Fruit fly (Drosophila melanogaster): ENCODE measurements around the gene nullo.

nullo gene

DNA sequence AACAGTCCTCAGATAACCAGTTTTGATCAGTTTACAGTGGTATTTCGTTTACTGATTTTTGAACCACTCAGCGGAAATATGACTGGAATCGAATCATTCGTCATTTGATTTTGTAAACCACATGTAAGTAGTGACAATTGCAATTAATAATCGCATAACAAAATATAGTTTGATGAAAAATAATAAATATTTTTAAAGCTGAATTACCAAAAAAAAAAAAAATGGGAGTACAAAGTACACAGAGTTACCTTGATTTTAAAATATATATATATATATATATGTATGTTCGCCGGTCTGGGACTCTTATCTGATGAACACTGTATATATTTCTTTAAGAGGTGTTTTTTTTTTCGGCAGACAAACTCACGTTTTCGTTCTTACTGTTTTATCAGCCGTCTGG is 18.0 kb downstream of the nullo start (continued):
- TF ChIP-seq BtbVII (GFP tag; optimal IDR thresholded peaks at IDR 0.05): peak; percentile 7
- TF ChIP-seq tgo (GFP tag; IDR thresholded peaks at IDR 0.05): no peak
- no peak for TF ChIP-seq Dref (GFP tag; IDR thresholded peaks at IDR 0.05)
- no peak for TF ChIP-seq CG16813 (GFP tag; IDR thresholded peaks at IDR 0.05; ENCODE audit: partially characterized antibody)
- no peak for TF ChIP-seq gcm2 (GFP tag; optimal IDR thresholded peaks at IDR 0.05)
- TF ChIP-seq CG2120 (GFP tag; optimal IDR thresholded peaks at IDR 0.05): peak; percentile 44
- no peak for TF ChIP-seq CG8359 (GFP tag; optimal IDR thresholded peaks at IDR 0.05; ENCODE audit: borderline replicate concordance)
- TF ChIP-seq fd102C (GFP tag; optimal IDR thresholded peaks at IDR 0.05): no peak
- TF ChIP-seq Side (GFP tag; optimal IDR thresholded peaks at IDR 0.05): no peak
- TF ChIP-seq CG1832 (GFP tag; optimal IDR thresholded peaks at IDR 0.05): no peak
- no peak for TF ChIP-seq CG18262 (tag; optimal IDR thresholded peaks at IDR 0.05)
- TF ChIP-seq CG8388 (GFP tag; optimal IDR thresholded peaks at IDR 0.05): no peak
- no peak for TF ChIP-seq CG11093 (GFP tag; IDR thresholded peaks at IDR 0.05)
- TF ChIP-seq Jarid2 (GFP tag; optimal IDR thresholded peaks at IDR 0.05): no peak
- TF ChIP-seq Adf1 (GFP tag; IDR thresholded peaks at IDR 0.05): peak; percentile 15; the same call in 1 of the 2 replicates
- no peak for TF ChIP-seq hkb (optimal IDR thresholded peaks at IDR 0.05)
- TF ChIP-seq hkb (GFP tag; IDR thresholded peaks at IDR 0.05): no peak
- no peak for TF ChIP-seq twi (tag; optimal IDR thresholded peaks at IDR 0.05)
- no peak for TF ChIP-seq dmrt11E (tag; optimal IDR thresholded peaks at IDR 0.05)
- TF ChIP-seq Med (GFP tag): peak; percentile 27
- peak; percentile 10 for TF ChIP-seq CG3281 (GFP tag; optimal IDR thresholded peaks at IDR 0.05)
- no peak for TF ChIP-seq CG7987 (GFP tag; optimal IDR thresholded peaks at IDR 0.05)
- TF ChIP-seq Kr (GFP tag; optimal IDR thresholded peaks at IDR 0.05): no peak
- no peak for TF ChIP-seq CG17359 (tag; optimal IDR thresholded peaks at IDR 0.05)
- no peak for TF ChIP-seq CG7963 (GFP tag; IDR thresholded peaks at IDR 0.05; ENCODE audit: partially characterized antibody)
- TF ChIP-seq CG7786 (GFP tag; optimal IDR thresholded peaks at IDR 0.05): no peak
- no peak for TF ChIP-seq Mrtf (GFP tag; IDR thresholded peaks at IDR 0.05)
- no peak for TF ChIP-seq CG16863 (GFP tag; optimal IDR thresholded peaks at IDR 0.05)
- peak; percentile 1 for TF ChIP-seq sug (tag; optimal IDR thresholded peaks at IDR 0.05)
- no peak for TF ChIP-seq Dip2 (GFP tag; IDR thresholded peaks at IDR 0.05)
- TF ChIP-seq sc (optimal IDR thresholded peaks at IDR 0.05): no peak
- no peak for TF ChIP-seq sc (GFP tag; optimal IDR thresholded peaks at IDR 0.05)
- no peak for TF ChIP-seq Doc2 (GFP tag; IDR thresholded peaks at IDR 0.05)
- TF ChIP-seq nom (GFP tag; optimal IDR thresholded peaks at IDR 0.05): peak; percentile 5
- no peak for TF ChIP-seq mirr (GFP tag; optimal IDR thresholded peaks at IDR 0.05)
- no peak for TF ChIP-seq CG2889 (GFP tag; IDR thresholded peaks at IDR 0.05)
- no peak for TF ChIP-seq CG14710 (tag; optimal IDR thresholded peaks at IDR 0.05)
- no peak for TF ChIP-seq CG17186 (GFP tag; optimal IDR thresholded peaks at IDR 0.05)
- TF ChIP-seq CG9797 (GFP tag; optimal IDR thresholded peaks at IDR 0.05): no peak
- no peak for TF ChIP-seq CG15011 (GFP tag; optimal IDR thresholded peaks at IDR 0.05)
- peak; percentile 30 for TF ChIP-seq CG10543 (GFP tag; optimal IDR thresholded peaks at IDR 0.05)
- peak; percentile 42 for TF ChIP-seq CG9215 (GFP tag; IDR thresholded peaks at IDR 0.05)
- TF ChIP-seq CG11695 (GFP tag; IDR thresholded peaks at IDR 0.05): 0 out of 3 replicates have a peak, but pooled peaks have one; percentile 7
- no peak for TF ChIP-seq ems (GFP tag; optimal IDR thresholded peaks at IDR 0.05)
- TF ChIP-seq eyg (GFP tag; optimal IDR thresholded peaks at IDR 0.05): no peak
- no peak for TF ChIP-seq tup (GFP tag; optimal IDR thresholded peaks at IDR 0.05)
- TF ChIP-seq otp (GFP tag; IDR thresholded peaks at IDR 0.05): no peak
- TF ChIP-seq HLHmδ (GFP tag; optimal IDR thresholded peaks at IDR 0.05): no peak
- no peak for TF ChIP-seq ci (GFP tag; IDR thresholded peaks at IDR 0.05)
- TF ChIP-seq lilli (GFP tag; optimal IDR thresholded peaks at IDR 0.05): peak; percentile 2
- TF ChIP-seq toy (GFP tag; IDR thresholded peaks at IDR 0.05): no peak
- peak; percentile 51 for TF ChIP-seq al (GFP tag; IDR thresholded peaks at IDR 0.05)
